Worm (Caenorhabditis elegans) whole organism, early embryonic: ENCODE measurements around the gene E04F6.4.

Experiments
- B0310.2 ChIP-seq: sonication (generic microtip); optimal IDR thresholded peaks from 2 replicates; lab custom pipeline; 2016; ENCODE audit warnings: mild to moderate bottlenecking, missing genetic modification characterization, missing compliant biosample characterization
- aly-1 ChIP-seq: sonication (generic microtip); optimal IDR thresholded peaks from 2 replicates; lab custom pipeline; 2016; ENCODE audit warnings: missing genetic modification characterization, missing compliant biosample characterization
- ama-1 ChIP-seq: fragments of 150-350 bp; optimal IDR thresholded peaks from 2 replicates; lab custom pipeline; 2014
- ceh-36 ChIP-seq: sonication (generic microtip); optimal IDR thresholded peaks from 2 replicates; lab custom pipeline; 2016; ENCODE audit warnings: missing genetic modification characterization, inconsistent platforms, missing compliant biosample characterization
- ets-7 ChIP-seq: sonication (generic microtip); optimal IDR thresholded peaks from 2 replicates; lab custom pipeline; 2016; ENCODE audit warnings: missing genotype, missing genetic modification characterization, missing compliant biosample characterization
- flt-1 ChIP-seq: fragments of 200-800 bp; sonication (Bioruptor generic); IDR thresholded peaks from 2 replicates; pipeline ENCODE4 v1.3.6; 2022; ENCODE audit warnings: missing genetic modification characterization, missing compliant biosample characterization
- hmg-4 ChIP-seq: fragments of 200-800 bp; sonication (Bioruptor generic); optimal IDR thresholded peaks from 2 replicates; lab custom pipeline; 2018; ENCODE audit warnings: mild to moderate bottlenecking, missing genetic modification characterization, missing compliant biosample characterization
- pes-1 ChIP-seq: fragments of 200-800 bp; sonication (Bioruptor generic); IDR thresholded peaks from 2 replicates; pipeline ENCODE4 v1.3.6; 2022; ENCODE audit warnings: missing genetic modification reagents, missing genetic modification characterization, missing compliant biosample characterization
- scrt-1 ChIP-seq: fragments of 200-800 bp; sonication (Bioruptor generic); IDR thresholded peaks from 2 replicates; pipeline ENCODE4 v1.3.6; 2022; ENCODE audit warnings: missing genetic modification characterization, missing compliant biosample characterization
- sea-1 ChIP-seq: fragments of 200-800 bp; sonication (Bioruptor generic); conservative IDR thresholded peaks from 2 replicates; pipeline ENCODE4 v1.3.6; 2022; ENCODE audit warnings: missing genetic modification characterization, missing compliant biosample characterization
- tbx-11 ChIP-seq: fragments of 200-800 bp; sonication (Bioruptor generic); IDR thresholded peaks from 2 replicates; pipeline ENCODE4 v1.3.6; 2022; ENCODE audit warnings: missing genetic modification characterization, missing compliant biosample characterization
- tbx-37 ChIP-seq: fragments of 200-800 bp; sonication (Bioruptor generic); conservative IDR thresholded peaks from 2 replicates; pipeline ENCODE4 v1.3.6; 2022; ENCODE audit warnings: missing genetic modification reagents, missing genetic modification characterization, missing compliant biosample characterization

ce11 chrII:7239705-7240104 is 50.5 kb downstream of the E04F6.4 start:
- TF ChIP-seq B0310.2 (tag; lab: Kevin White, UChicago): no peak
- TF ChIP-seq ets-7 (tag; lab: Kevin White, UChicago): no peak
- no peak for TF ChIP-seq ceh-36 (tag; lab: Kevin White, UChicago)
- TF ChIP-seq scrt-1: no peak
- TF ChIP-seq ama-1: no peak
- no peak for TF ChIP-seq sea-1 (GFP tag; lab: Robert Waterston, UW)
- TF ChIP-seq flt-1 (GFP tag; lab: Robert Waterston, UW): no peak
- no peak for TF ChIP-seq pes-1 (GFP tag; lab: Robert Waterston, UW)
- TF ChIP-seq hmg-4 (GFP tag; lab: Kevin White, UChicago): no peak
- TF ChIP-seq aly-1 (tag; lab: Kevin White, UChicago): no peak
- TF ChIP-seq tbx-11 (GFP tag; lab: Robert Waterston, UW): no peak
- TF ChIP-seq tbx-37 (GFP tag; lab: Robert Waterston, UW): no peak
